Fruit fly (Drosophila melanogaster): ENCODE results near the gene CG15772.

- no peak for TF ChIP-seq CTCF (optimal IDR thresholded peaks at IDR 0.05)
- TF ChIP-seq CG8478 (optimal IDR thresholded peaks at IDR 0.05): no peak
These were observed 19.6 kb upstream of the CG15772 start, which contains the start of gene CG15773 for dm6 chrX:5732440-5732839.

Data from S2 (cell line).